Worm (Caenorhabditis elegans) whole organism, L3 larva: ENCODE measurements around the gene pals-39.

ENCODE experiments used
- aly-2 ChIP-seq: fragments of 150-350 bp; optimal IDR thresholded peaks from 2 replicates; lab custom pipeline; 2014; ENCODE audit warnings: missing biosample characterization, missing genetic modification characterization
- jun-1 ChIP-seq: fragments of 150-350 bp; optimal IDR thresholded peaks from 2 replicates; lab custom pipeline; 2014; ENCODE audit warnings: missing biosample characterization, missing genetic modification reagents, missing genetic modification characterization
- lin-15B ChIP-seq: fragments of 150-350 bp; optimal IDR thresholded peaks from 2 replicates; lab custom pipeline; 2014; ENCODE audit warnings: missing biosample characterization, missing genetic modification characterization
- mdl-1 ChIP-seq: fragments of 150-350 bp; optimal IDR thresholded peaks from 2 replicates; lab custom pipeline; 2014; ENCODE audit warnings: missing biosample characterization, missing genetic modification characterization
- nhr-11 ChIP-seq: fragments of 150-350 bp; optimal IDR thresholded peaks from 2 replicates; lab custom pipeline; 2014; ENCODE audit warnings: missing biosample characterization, missing genetic modification characterization
- ztf-11 ChIP-seq: fragments of 150-350 bp; optimal IDR thresholded peaks from 2 replicates; lab custom pipeline; 2014; ENCODE audit warnings: missing biosample characterization, missing genetic modification characterization

ce11 chrV:12450441-12450840, 6.8 kb upstream of the pals-39 start, which contains the start of gene F28C1.1:
- no peak for TF ChIP-seq jun-1 (tag; lab: Kevin White, UChicago)
- no peak for TF ChIP-seq lin-15B (tag; lab: Kevin White, UChicago)
- TF ChIP-seq nhr-11 (tag; lab: Kevin White, UChicago): no peak
- TF ChIP-seq mdl-1: no peak
- TF ChIP-seq aly-2 (tag; lab: Kevin White, UChicago): no peak
- TF ChIP-seq ztf-11 (tag; lab: Kevin White, UChicago): no peak
